Worm (Caenorhabditis elegans) whole organism, L4/young adult: Measurements from ENCODE around the gene F07C3.9.

Experiments
- W03F9.2 ChIP-seq: fragments of 150-350 bp; optimal IDR thresholded peaks from 2 replicates; lab custom pipeline; 2014; ENCODE audit warnings: missing biosample characterization, missing genetic modification characterization
- him-1 ChIP-seq: sonication (generic microtip); optimal IDR thresholded peaks from 2 replicates; lab custom pipeline; 2016; ENCODE audit warnings: missing genotype, missing genetic modification reagents, missing genetic modification characterization, missing compliant biosample characterization

DNA sequence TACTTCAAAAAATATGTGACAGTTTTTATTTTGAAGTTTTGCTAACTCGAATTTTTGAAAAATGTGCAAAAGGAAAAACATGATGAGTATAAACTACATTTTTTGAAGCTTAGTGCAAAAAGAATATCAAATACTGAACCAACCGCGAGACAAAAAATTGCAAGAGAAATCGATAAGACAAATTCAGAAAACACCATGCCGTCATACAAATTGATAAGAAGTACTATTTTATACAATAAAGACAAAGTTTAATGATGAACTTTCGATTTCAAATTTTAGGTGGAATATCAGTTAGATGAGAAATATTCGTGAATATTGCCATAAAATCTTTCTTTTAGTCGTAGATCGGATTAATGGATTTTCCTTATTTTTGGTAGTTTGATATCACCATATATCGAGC lies 8.3 kb upstream of the F07C3.9 start:
- TF ChIP-seq him-1 (tag; lab: Kevin White, UChicago) (no peak), W03F9.2 (no peak)
